Worm (Caenorhabditis elegans) whole organism, L3 larva: ENCODE data around the gene clec-126.

ENCODE experiments used
- R02D3.7 ChIP-seq: fragments of 150-350 bp; optimal IDR thresholded peaks from 2 replicates; lab custom pipeline; 2014; ENCODE audit warnings: missing biosample characterization, missing genetic modification characterization
- ama-1 ChIP-seq: fragments of 150-350 bp; optimal IDR thresholded peaks from 2 replicates; lab custom pipeline; 2018
- ceh-16 ChIP-seq: sonication (generic microtip); optimal IDR thresholded peaks from 2 replicates; lab custom pipeline; 2017; ENCODE audit warnings: missing biosample characterization, missing genetic modification characterization
- nhr-11 ChIP-seq: fragments of 150-350 bp; optimal IDR thresholded peaks from 2 replicates; lab custom pipeline; 2014; ENCODE audit warnings: missing biosample characterization, missing genetic modification characterization
- nhr-28 ChIP-seq: fragments of 150-350 bp; optimal IDR thresholded peaks from 2 replicates; lab custom pipeline; 2014; ENCODE audit warnings: missing biosample characterization, missing genetic modification characterization
- nhr-43 ChIP-seq: sonication (generic microtip); optimal IDR thresholded peaks from 2 replicates; lab custom pipeline; 2016; ENCODE audit warnings: mild to moderate bottlenecking, missing genetic modification characterization, missing compliant biosample characterization; ENCODE audit not compliant: poor library complexity, severe bottlenecking
- nhr-77 ChIP-seq: fragments of 150-350 bp; optimal IDR thresholded peaks from 2 replicates; lab custom pipeline; 2014; ENCODE audit warnings: missing biosample characterization, missing genetic modification characterization
- pqm-1 ChIP-seq: fragments of 150-350 bp; optimal IDR thresholded peaks from 2 replicates; lab custom pipeline; 2017; ENCODE audit warnings: missing biosample characterization, missing genetic modification characterization, inconsistent platforms
- tbx-2 ChIP-seq: sonication (generic microtip); optimal IDR thresholded peaks from 2 replicates; lab custom pipeline; 2016; ENCODE audit warnings: mild to moderate bottlenecking, missing genetic modification characterization, missing compliant biosample characterization
- unc-39 ChIP-seq: sonication (generic microtip); optimal IDR thresholded peaks from 4 replicates; lab custom pipeline; 2017; ENCODE audit warnings: missing biosample characterization, missing genetic modification characterization

DNA sequence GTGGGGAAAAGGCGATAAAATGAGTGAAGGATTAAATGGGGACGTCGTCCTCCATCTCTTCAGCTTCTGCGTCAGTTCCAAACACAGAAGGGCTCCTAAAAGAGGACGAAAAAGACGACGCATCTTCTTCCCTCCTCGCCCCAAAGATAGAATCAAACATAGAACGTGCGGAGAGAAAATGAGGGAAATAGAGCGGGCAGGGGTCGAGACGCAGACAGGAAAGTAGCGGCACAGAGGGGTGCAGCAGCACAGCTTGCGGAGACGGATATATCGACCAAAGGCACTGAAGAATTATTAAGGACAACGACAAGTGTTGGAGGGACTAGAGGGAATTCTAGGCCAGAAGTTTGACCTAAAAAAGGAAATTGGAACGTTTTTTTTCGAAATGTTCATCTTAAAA lies 28.0 kb downstream of the clec-126 start:
- TF ChIP-seq ama-1 (lab: Kevin White, UChicago) (no peak), unc-39 (tag; lab: Kevin White, UChicago) (no peak), nhr-77 (tag; lab: Kevin White, UChicago) (no peak), ceh-16 (no peak), nhr-11 (tag; lab: Kevin White, UChicago) (no peak), tbx-2 (tag; lab: Kevin White, UChicago) (no peak), nhr-43 (no peak), R02D3.7 (no peak), pqm-1 (tag; lab: Kevin White, UChicago) (no peak), nhr-28 (tag; lab: Kevin White, UChicago) (no peak)
